Worm (Caenorhabditis elegans): Measurements from ENCODE around the gene Y34B4A.10.

Y34B4A.10 gene

DNA sequence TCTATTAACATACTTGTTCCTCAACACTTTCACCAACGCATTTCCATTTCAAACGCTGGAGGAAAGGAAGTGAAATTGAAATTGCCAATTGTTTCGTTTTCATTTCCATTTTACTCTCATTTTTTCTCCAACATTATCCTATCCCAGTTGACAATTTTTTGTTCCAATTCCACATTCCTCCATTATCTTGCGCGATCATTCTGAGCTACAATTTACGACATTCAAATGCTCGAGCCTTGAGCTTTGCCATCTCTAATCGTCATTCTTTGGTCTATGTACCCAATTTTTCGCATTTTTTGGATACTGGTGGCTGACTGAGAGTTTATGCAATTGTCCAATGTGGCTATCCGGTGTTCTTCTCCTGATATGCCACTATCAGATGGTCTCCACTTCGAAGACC is at the start of gene Y34B4A.10:
TSS of gene Y34B4A.10 (plus strand) at position 301 of the 400 bp plus-strand sequence.
- TF ChIP-seq let-526 (GFP tag; IDR thresholded peaks at IDR 0.05) (no peak), Y95B8A.8 (GFP tag; IDR thresholded peaks at IDR 0.05) (no peak), chd-7 (tag; optimal IDR thresholded peaks at IDR 0.05) (no peak), B0035.1 (tag; optimal IDR thresholded peaks at IDR 0.05) (no peak), F10E7.11 (tag; optimal IDR thresholded peaks at IDR 0.05) (no peak), hlh-26 (GFP tag; conservative IDR thresholded peaks at IDR 0.05) (no peak), lsl-1 (GFP tag; optimal IDR thresholded peaks at IDR 0.05) (no peak), lin-26 (GFP tag; IDR thresholded peaks at IDR 0.05) (no peak), egl-44 (GFP tag; IDR thresholded peaks at IDR 0.05) (no peak), F55B11.4 (tag; optimal IDR thresholded peaks at IDR 0.05; ENCODE audit: borderline replicate concordance, insufficient read depth) (no peak), snpc-4 (GFP tag; optimal IDR thresholded peaks at IDR 0.05) (no peak), snpc-4 (tag; optimal IDR thresholded peaks at IDR 0.05) (no peak), atf-7 (tag; optimal IDR thresholded peaks at IDR 0.05) (no peak), nfya-1 (tag; optimal IDR thresholded peaks at IDR 0.05; ENCODE audit: borderline replicate concordance, insufficient read depth) (no peak), madf-3 (GFP tag; IDR thresholded peaks at IDR 0.05) (no peak), aptf-3 (GFP tag; IDR thresholded peaks at IDR 0.05) (no peak)

DNA sequence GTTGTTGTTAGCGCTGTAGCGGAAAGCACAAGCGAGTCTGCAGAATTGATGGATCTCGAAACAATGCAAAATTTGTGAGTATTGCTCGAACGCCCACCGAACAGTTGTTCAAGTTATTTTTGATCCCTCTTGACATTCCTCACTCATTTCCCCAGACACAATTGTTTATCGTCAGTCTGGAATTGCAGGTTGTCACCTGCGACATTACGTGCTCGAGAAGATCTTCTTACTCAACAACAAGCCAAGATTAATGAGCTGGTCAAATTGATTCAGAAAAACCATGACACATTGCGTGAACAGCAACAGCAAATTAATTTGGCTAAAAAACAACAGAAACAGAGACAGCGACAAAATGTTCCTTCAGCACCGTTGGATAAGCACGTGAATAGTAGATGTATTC is 47.8 kb upstream of the Y34B4A.10 start:
- no peak for TF ChIP-seq hsf-1 (GFP tag; IDR thresholded peaks at IDR 0.05)
- TF ChIP-seq ekl-4 (GFP tag; IDR thresholded peaks at IDR 0.05) = no peak
- no peak for TF ChIP-seq Y53G8AR.9 (GFP tag; conservative IDR thresholded peaks at IDR 0.05)
- TF ChIP-seq C17E4.6 (GFP tag; IDR thresholded peaks at IDR 0.05) = no peak
- no peak for TF ChIP-seq ama-1 (optimal IDR thresholded peaks at IDR 0.05)
- TF ChIP-seq ama-1 (GFP tag; optimal IDR thresholded peaks at IDR 0.05) = no peak
- peak; percentile 34 for TF ChIP-seq K12H6.12 (tag; optimal IDR thresholded peaks at IDR 0.05)
- no peak for TF ChIP-seq bed-2 (GFP tag; IDR thresholded peaks at IDR 0.05)

DNA sequence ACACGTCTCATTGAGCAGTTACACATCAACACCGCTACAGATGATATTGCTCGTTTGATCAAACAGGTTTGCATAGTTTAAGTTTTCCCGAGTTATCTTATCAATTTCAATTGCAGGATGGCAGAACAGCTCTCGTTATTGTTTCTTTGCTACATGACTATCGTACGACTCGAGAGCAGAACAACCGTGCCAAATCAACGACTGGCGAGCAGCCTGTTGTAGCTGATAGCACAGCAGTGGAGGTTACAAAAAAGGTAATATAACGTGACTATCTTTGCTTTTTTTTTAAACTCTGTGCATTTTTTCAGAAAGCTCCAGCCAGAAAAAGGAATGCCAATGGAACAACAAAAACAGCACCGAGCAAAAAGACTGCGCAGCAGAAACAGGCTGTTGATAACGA is 47.3 kb upstream of the Y34B4A.10 start:
- TF ChIP-seq nhr-80 (tag; optimal IDR thresholded peaks at IDR 0.05) = peak; percentile 41
- no peak for TF ChIP-seq aptf-3 (GFP tag; IDR thresholded peaks at IDR 0.05)

DNA sequence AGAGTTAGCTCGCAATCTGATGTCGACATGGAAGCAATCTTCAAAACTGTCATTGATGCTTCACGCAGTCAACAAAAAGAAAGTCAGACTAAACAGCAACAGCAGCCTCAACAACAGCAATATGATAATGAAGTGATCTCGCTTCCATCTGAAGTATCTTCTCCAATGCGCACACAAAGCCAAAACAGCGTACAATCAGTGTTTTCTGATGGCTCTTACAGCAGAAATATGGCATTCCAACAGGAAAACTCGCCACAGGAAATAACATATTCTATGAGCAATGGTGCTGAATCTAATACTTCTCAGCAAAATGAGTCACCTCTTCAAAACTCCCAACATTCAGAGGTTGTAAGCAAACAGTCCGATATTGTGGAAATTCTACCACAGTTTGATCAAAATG is 46.8 kb upstream of the Y34B4A.10 start:
- TF ChIP-seq unc-130 (GFP tag; optimal IDR thresholded peaks at IDR 0.05) (no peak), egl-44 (GFP tag; IDR thresholded peaks at IDR 0.05) (no peak), mel-28 (tag; optimal IDR thresholded peaks at IDR 0.05; ENCODE audit: borderline replicate concordance) (no peak), snpc-1.3 (tag; optimal IDR thresholded peaks at IDR 0.05; ENCODE audit: insufficient read depth) (no peak), attf-6 (GFP tag; IDR thresholded peaks at IDR 0.05) (no peak), ztf-6 (GFP tag; IDR thresholded peaks at IDR 0.05) (no peak), ztf-3 (GFP tag; optimal IDR thresholded peaks at IDR 0.05) (no peak), hlh-12 (tag; optimal IDR thresholded peaks at IDR 0.05) (no peak), snpc-3.4 (tag; optimal IDR thresholded peaks at IDR 0.05) (no peak), nhr-27 (tag; optimal IDR thresholded peaks at IDR 0.05) (no peak), tbp1 (GFP tag; optimal IDR thresholded peaks at IDR 0.05) (no peak)

Measured in whole organism, young adult.